Fruit fly (Drosophila melanogaster): ENCODE measurements around the gene CG31883.
A peak's percentile ranks its signal among the peaks of the same experiment; 100 is the strongest.

DNA sequence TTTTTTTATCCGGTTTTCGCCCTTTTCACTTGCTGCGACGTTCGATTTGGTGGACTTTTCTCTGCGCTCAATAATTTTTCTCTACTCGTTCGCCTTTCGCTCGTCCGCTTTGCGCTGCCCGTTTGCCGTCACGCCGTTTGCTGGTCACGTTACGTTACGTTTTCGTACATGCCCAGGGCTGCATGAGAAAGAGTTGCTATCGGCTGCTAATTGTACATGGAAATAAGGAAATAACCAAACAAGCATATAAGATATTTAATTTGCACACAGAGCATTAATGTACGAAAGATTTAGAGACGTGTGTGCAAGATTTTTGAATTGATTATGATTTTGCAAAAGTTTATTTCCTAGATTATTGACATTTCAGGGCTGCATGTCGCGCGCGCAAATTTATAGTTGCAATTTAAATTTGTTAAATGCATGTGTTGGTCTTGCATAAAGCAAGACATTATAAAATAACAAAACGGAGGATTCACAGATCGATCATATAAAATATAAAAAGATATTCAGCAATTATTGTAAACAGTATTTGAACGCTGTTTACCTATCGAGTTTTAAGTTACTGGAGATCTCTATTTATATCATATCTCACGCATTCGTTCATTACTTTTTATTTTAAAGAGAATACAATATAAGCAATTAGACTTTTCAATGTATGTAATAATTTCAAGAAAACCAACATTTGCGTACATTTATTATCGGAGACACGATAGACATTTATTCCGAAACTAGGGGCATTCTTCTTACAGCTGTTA is 33.5 kb upstream of the CG31883 start, which contains the start of gene Gdi:
- TF ChIP-seq sv (GFP tag; optimal IDR thresholded peaks at IDR 0.05) (no peak), OdsH (GFP tag; optimal IDR thresholded peaks at IDR 0.05) (no peak), CrebA (GFP tag; optimal IDR thresholded peaks at IDR 0.05; ENCODE audit: borderline replicate concordance) (no peak), fru (GFP tag; optimal IDR thresholded peaks at IDR 0.05) (no peak), Hr78 (GFP tag; optimal IDR thresholded peaks at IDR 0.05) (no peak), foxo (GFP tag; optimal IDR thresholded peaks at IDR 0.05) (peak in 1 of 2 experiments; percentile 13), pan (optimal IDR thresholded peaks at IDR 0.05) (no peak), brk (GFP tag; optimal IDR thresholded peaks at IDR 0.05) (no peak), psq (GFP tag; optimal IDR thresholded peaks at IDR 0.05) (peak; percentile 83), h (GFP tag; optimal IDR thresholded peaks at IDR 0.05) (no peak), Jra (GFP tag; optimal IDR thresholded peaks at IDR 0.05) (no peak), woc (GFP tag; optimal IDR thresholded peaks at IDR 0.05) (peak; percentile 29)

Data from whole organism, wandering third instar larva.